Fruit fly (Drosophila melanogaster): ENCODE data around the gene PIG-K.

The PIG-K gene

dm6 chrX:2005840-2006239, 3.3 kb downstream of the PIG-K start (continued):
- TF ChIP-seq Tbp (GFP tag; optimal IDR thresholded peaks at IDR 0.05): no peak
- peak; percentile 77 for TF ChIP-seq CG17359 (tag; optimal IDR thresholded peaks at IDR 0.05)
- TF ChIP-seq Asciz (GFP tag; optimal IDR thresholded peaks at IDR 0.05): peak; percentile 79
- no peak for TF ChIP-seq tio (GFP tag; optimal IDR thresholded peaks at IDR 0.05)
- peak; percentile 53 for TF ChIP-seq CG17802 (tag; optimal IDR thresholded peaks at IDR 0.05)
- peak; percentile 39 for TF ChIP-seq nom (GFP tag; optimal IDR thresholded peaks at IDR 0.05)
- peak; percentile 66 for TF ChIP-seq CG18619 (GFP tag; optimal IDR thresholded peaks at IDR 0.05)
- TF ChIP-seq CG3838 (GFP tag; optimal IDR thresholded peaks at IDR 0.05): peak; percentile 7
- TF ChIP-seq CG12942 (GFP tag; optimal IDR thresholded peaks at IDR 0.05): peak; percentile 15
- peak; percentile 56 for TF ChIP-seq CG3065 (GFP tag; optimal IDR thresholded peaks at IDR 0.05)
- TF ChIP-seq CG34224 (GFP tag; IDR thresholded peaks at IDR 0.05; ENCODE audit: partially characterized antibody): no peak
- TF ChIP-seq dpn (GFP tag; optimal IDR thresholded peaks at IDR 0.05): peak; percentile 59 to 73
- TF ChIP-seq CG1603 (tag; optimal IDR thresholded peaks at IDR 0.05): no peak
- TF ChIP-seq CG3995 (GFP tag; optimal IDR thresholded peaks at IDR 0.05): peak; percentile 20
- TF ChIP-seq CG17829 (tag; optimal IDR thresholded peaks at IDR 0.05): peak; percentile 62
- TF ChIP-seq Dfd (GFP tag; optimal IDR thresholded peaks at IDR 0.05): no peak
- TF ChIP-seq CG15696 (tag; optimal IDR thresholded peaks at IDR 0.05): peak; percentile 15
- peak; percentile 48 for TF ChIP-seq oc (tag; optimal IDR thresholded peaks at IDR 0.05)
- peak; percentile 58 for TF ChIP-seq CG3163 (GFP tag; optimal IDR thresholded peaks at IDR 0.05)
- TF ChIP-seq Dek (tag; optimal IDR thresholded peaks at IDR 0.05): peak; percentile 6
- TF ChIP-seq CG12744 (GFP tag; optimal IDR thresholded peaks at IDR 0.05): peak; percentile 51
- TF ChIP-seq sens (GFP tag): peak; percentile 90
- peak in 1 of 2 experiments; percentile 45 for TF ChIP-seq Pdp1 (GFP tag; optimal IDR thresholded peaks at IDR 0.05)
- TF ChIP-seq CG4707 (GFP tag; optimal IDR thresholded peaks at IDR 0.05): peak; percentile 85
- TF ChIP-seq Adf1 (GFP tag; IDR thresholded peaks at IDR 0.05): peak; percentile 11; the same call in 1 of the 2 replicates
- no peak for TF ChIP-seq exex (tag; optimal IDR thresholded peaks at IDR 0.05)
- peak; percentile 24 for TF ChIP-seq psq (GFP tag; optimal IDR thresholded peaks at IDR 0.05)
- TF ChIP-seq CG17385 (GFP tag; optimal IDR thresholded peaks at IDR 0.05): peak; percentile 77
- no peak for TF ChIP-seq sisA (GFP tag; IDR thresholded peaks at IDR 0.05)
- TF ChIP-seq pan (optimal IDR thresholded peaks at IDR 0.05): no peak
- peak in 1 of 2 experiments; percentile 79 for TF ChIP-seq pan (GFP tag; optimal IDR thresholded peaks at IDR 0.05 in 1 of 2, IDR thresholded peaks at IDR 0.05 in 1 of 2)
- TF ChIP-seq Ptx1 (GFP tag; IDR thresholded peaks at IDR 0.05): peak; percentile 46
- TF ChIP-seq CG14667 (GFP tag; IDR thresholded peaks at IDR 0.05): 0 out of 2 replicates have a peak, but pooled peaks have one; percentile 20
- TF ChIP-seq Drgx (GFP tag; IDR thresholded peaks at IDR 0.05): 0 out of 2 replicates have a peak, but pooled peaks have one; percentile 18
- peak; percentile 17 for TF ChIP-seq gfzf (GFP tag; optimal IDR thresholded peaks at IDR 0.05)
- no peak for TF ChIP-seq CG9215 (GFP tag; IDR thresholded peaks at IDR 0.05)
- peak; percentile 72 for TF ChIP-seq Side (GFP tag; optimal IDR thresholded peaks at IDR 0.05)
- TF ChIP-seq onecut (GFP tag; IDR thresholded peaks at IDR 0.05): peak; percentile 61
- TF ChIP-seq CG6654 (GFP tag; optimal IDR thresholded peaks at IDR 0.05): peak; percentile 39
- TF ChIP-seq CG13123 (GFP tag; optimal IDR thresholded peaks at IDR 0.05): peak; percentile 8
- TF ChIP-seq Deaf1 (tag; optimal IDR thresholded peaks at IDR 0.05): peak; percentile 28
- peak; percentile 82 for TF ChIP-seq CG13296 (GFP tag; optimal IDR thresholded peaks at IDR 0.05)
- TF ChIP-seq slou (GFP tag; optimal IDR thresholded peaks at IDR 0.05): peak; percentile 23
- TF ChIP-seq CG13424 (tag; optimal IDR thresholded peaks at IDR 0.05): peak; percentile 42
- no peak for TF ChIP-seq CG2129 (GFP tag; IDR thresholded peaks at IDR 0.05; ENCODE audit: partially characterized antibody)
- TF ChIP-seq CG33557 (GFP tag; optimal IDR thresholded peaks at IDR 0.05): peak; percentile 55
- no peak for TF ChIP-seq Doc3 (GFP tag; IDR thresholded peaks at IDR 0.05; ENCODE audit: partially characterized antibody)
- TF ChIP-seq CG31441 (GFP tag; IDR thresholded peaks at IDR 0.05): peak; percentile 58
- TF ChIP-seq hkb (optimal IDR thresholded peaks at IDR 0.05): no peak
- peak; percentile 65 for TF ChIP-seq hkb (GFP tag; IDR thresholded peaks at IDR 0.05)
- TF ChIP-seq CG11504 (tag; optimal IDR thresholded peaks at IDR 0.05): no peak
